Fruit fly (Drosophila melanogaster): ENCODE data around the gene CG13843.

DNA sequence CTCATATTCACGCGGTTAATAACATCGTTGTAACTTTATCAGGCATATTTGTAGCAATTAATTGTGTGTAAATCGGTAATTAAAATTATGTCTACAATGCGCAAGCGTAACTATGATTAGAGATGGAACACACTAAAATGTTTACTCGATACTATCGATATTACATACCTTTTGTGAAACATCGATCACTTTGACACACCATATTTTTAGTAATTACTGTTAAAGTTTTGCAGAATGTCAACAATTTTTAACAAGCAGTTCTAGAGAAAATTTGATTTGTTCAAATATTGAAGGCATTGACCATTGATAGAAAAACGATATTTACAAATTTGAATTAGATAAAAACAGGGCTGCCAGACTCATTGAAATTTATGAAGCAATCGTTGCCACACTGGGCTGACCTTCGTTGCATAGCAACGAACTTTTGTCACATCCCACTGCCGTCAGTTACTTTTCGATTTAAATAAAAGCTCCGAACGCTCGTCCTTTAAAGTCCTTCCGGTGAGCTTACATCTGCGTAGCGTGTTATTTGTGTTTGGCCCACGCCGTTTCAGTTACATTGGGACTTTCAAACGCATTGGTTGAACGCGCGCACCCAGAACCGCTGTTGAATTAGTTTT, 30.1 kb downstream of the CG13843 start, which contains the start of the genes loco and wake:
- TF ChIP-seq CG11294 (GFP tag; IDR thresholded peaks at IDR 0.05) (no peak), Sox15 (GFP tag; optimal IDR thresholded peaks at IDR 0.05) (no peak), CG34406 (GFP tag; optimal IDR thresholded peaks at IDR 0.05) (no peak), CG9139 (GFP tag; optimal IDR thresholded peaks at IDR 0.05) (no peak), esn (GFP tag; optimal IDR thresholded peaks at IDR 0.05) (no peak), CG8632 (GFP tag; optimal IDR thresholded peaks at IDR 0.05) (no peak), CG6163 (GFP tag; IDR thresholded peaks at IDR 0.05) (no peak), CG11762 (GFP tag; optimal IDR thresholded peaks at IDR 0.05; ENCODE audit: insufficient read depth) (no peak), CG32006 (GFP tag; optimal IDR thresholded peaks at IDR 0.05) (no peak), lz (GFP tag; optimal IDR thresholded peaks at IDR 0.05) (no peak), CG16779 (tag; optimal IDR thresholded peaks at IDR 0.05) (no peak), Sox102F (GFP tag; optimal IDR thresholded peaks at IDR 0.05) (no peak), CG10669 (GFP tag; optimal IDR thresholded peaks at IDR 0.05) (no peak)

All from whole organism, prepupa.